Fruit fly (Drosophila melanogaster) whole organism, embryonic: ENCODE measurements around the gene CG4596.

Source experiments
- Blimp-1 ChIP-seq: fragments of 200-800 bp; sonication (Bioruptor generic); optimal IDR thresholded peaks from 3 replicates; lab custom pipeline; 2018; ENCODE audit warnings: missing biosample characterization, missing genetic modification characterization, mild to moderate bottlenecking, moderate library complexity, missing genetic modification reagents
- BtbVII ChIP-seq: fragments of 200-800 bp; sonication (Bioruptor generic); optimal IDR thresholded peaks from 3 replicates; lab custom pipeline; 2017; ENCODE audit warnings: missing biosample characterization, mild to moderate bottlenecking, missing genetic modification characterization
- CG14860 ChIP-seq: fragments of 200-800 bp; sonication (Bioruptor generic); IDR thresholded peaks from 3 replicates; pipeline ENCODE4 v1.3.6; 2022; ENCODE audit warnings: missing biosample characterization, missing genetic modification characterization; ENCODE audit not compliant: partially characterized antibody
- CG15601 ChIP-seq: fragments of 200-800 bp; sonication (Bioruptor generic); optimal IDR thresholded peaks from 3 replicates; lab custom pipeline; 2019; ENCODE audit warnings: missing biosample characterization, mild to moderate bottlenecking, missing genetic modification characterization, moderate library complexity
- CG17612 ChIP-seq: fragments of 200-800 bp; sonication (Bioruptor generic); IDR thresholded peaks from 2 replicates; pipeline ENCODE4 v1.3.6; 2022; ENCODE audit warnings: missing biosample characterization, missing genetic modification characterization
- CG30020 ChIP-seq: fragments of 200-800 bp; optimal IDR thresholded peaks from 2 replicates; lab custom pipeline; 2019; ENCODE audit warnings: missing biosample characterization, mild to moderate bottlenecking, missing genetic modification characterization, moderate library complexity
- CG30403 ChIP-seq: fragments of 200-800 bp; sonication (Bioruptor generic); optimal IDR thresholded peaks from 3 replicates; lab custom pipeline; 2016; ENCODE audit warnings: missing biosample characterization, missing genetic modification characterization
- CG30431 ChIP-seq: fragments of 200-800 bp; sonication (Bioruptor generic); optimal IDR thresholded peaks from 2 replicates; lab custom pipeline; 2017; ENCODE audit warnings: missing biosample characterization, missing genetic modification characterization
- CG31441 ChIP-seq: fragments of 200-800 bp; sonication (Bioruptor generic); IDR thresholded peaks from 2 replicates; pipeline ENCODE4 v1.3.6; 2022; ENCODE audit warnings: missing biosample characterization, missing genetic modification characterization
- CG32767 ChIP-seq: fragments of 200-800 bp; sonication (Bioruptor generic); IDR thresholded peaks from 2 replicates; pipeline ENCODE4 v1.3.6; 2022; ENCODE audit warnings: missing biosample characterization, missing genetic modification characterization
- CG4424 ChIP-seq: fragments of 200-800 bp; sonication (Bioruptor generic); optimal IDR thresholded peaks from 3 replicates; lab custom pipeline; 2016; ENCODE audit warnings: missing biosample characterization, missing genetic modification characterization
- CG6254 ChIP-seq: fragments of 200-800 bp; sonication (Bioruptor generic); optimal IDR thresholded peaks from 3 replicates; lab custom pipeline; 2017; ENCODE audit warnings: mild to moderate bottlenecking, missing biosample characterization, missing genetic modification reagents, missing genetic modification characterization
- CG6854 ChIP-seq: fragments of 200-800 bp; sonication (Bioruptor generic); optimal IDR thresholded peaks from 3 replicates; lab custom pipeline; 2017; ENCODE audit warnings: missing biosample characterization, mild to moderate bottlenecking, missing genetic modification characterization
- CG7786 ChIP-seq: fragments of 200-800 bp; sonication (Bioruptor generic); optimal IDR thresholded peaks from 2 replicates; lab custom pipeline; 2016; ENCODE audit warnings: missing biosample characterization, missing genetic modification characterization
- CG8290 ChIP-seq, 3 experiments: fragments of 200-800 bp; sonication (Bioruptor generic); optimal IDR thresholded peaks; 2 replicates each; lab custom pipeline; 2016 to 2019; ENCODE audit warnings: missing biosample characterization in 3 of 3, missing genetic modification characterization in 3 of 3, mild to moderate bottlenecking in 2 of 3, moderate library complexity in 1 of 3
- Doc3 ChIP-seq: fragments of 200-800 bp; sonication (Bioruptor generic); IDR thresholded peaks from 3 replicates; pipeline ENCODE4 v1.3.6; 2022; ENCODE audit warnings: missing biosample characterization, missing genetic modification characterization; ENCODE audit not compliant: partially characterized antibody
- Dp ChIP-seq: fragments of 200-800 bp; sonication (Bioruptor generic); optimal IDR thresholded peaks from 2 replicates; lab custom pipeline; 2018; ENCODE audit warnings: missing biosample characterization, mild to moderate bottlenecking, missing genetic modification characterization, moderate library complexity
- Drgx ChIP-seq: fragments of 200-800 bp; sonication (Bioruptor generic); IDR thresholded peaks from 2 replicates; pipeline ENCODE4 v1.3.6; 2022; ENCODE audit warnings: missing biosample characterization, missing genetic modification characterization
- HHEX ChIP-seq: fragments of 200-800 bp; sonication (Bioruptor generic); optimal IDR thresholded peaks from 3 replicates; lab custom pipeline; 2017; ENCODE audit warnings: missing biosample characterization, mild to moderate bottlenecking, missing genetic modification characterization, missing genetic modification reagents
- HLH54F ChIP-seq: fragments of 200-800 bp; sonication (Bioruptor generic); optimal IDR thresholded peaks from 3 replicates; lab custom pipeline; 2016; ENCODE audit warnings: missing biosample characterization, missing genetic modification characterization
- Mrtf ChIP-seq: fragments of 200-800 bp; sonication (Bioruptor generic); IDR thresholded peaks from 3 replicates; pipeline ENCODE4 v1.3.6; 2022; ENCODE audit warnings: missing biosample characterization, missing genetic modification characterization
- NC2α ChIP-seq: fragments of 200-800 bp; sonication (Bioruptor generic); optimal IDR thresholded peaks from 2 replicates; lab custom pipeline; 2016; ENCODE audit warnings: missing biosample characterization, missing genetic modification characterization
- NFAT ChIP-seq: fragments of 200-800 bp; sonication (Bioruptor generic); IDR thresholded peaks from 2 replicates; pipeline ENCODE4 v1.3.6; 2022; ENCODE audit warnings: missing biosample characterization, missing genetic modification characterization
- NK7.1 ChIP-seq: fragments of 200-800 bp; sonication (Bioruptor generic); optimal IDR thresholded peaks from 3 replicates; lab custom pipeline; 2016; ENCODE audit warnings: missing biosample characterization, missing genetic modification characterization
- Sry-β ChIP-seq: fragments of 200-800 bp; sonication (Bioruptor generic); optimal IDR thresholded peaks from 2 replicates; lab custom pipeline; 2018; ENCODE audit warnings: missing biosample characterization, mild to moderate bottlenecking, missing genetic modification characterization, moderate library complexity
- Stat92E ChIP-seq, 3 experiments: fragments of >200 bp in 2 of 3; fragments of 200-800 bp in 1 of 3; sonication (Bioruptor generic) in 1 of 3; optimal IDR thresholded peaks; 2 replicates each; lab custom pipeline; 2017 to 2019; ENCODE audit warnings: missing biosample characterization in 3 of 3, missing genetic modification characterization in 3 of 3, mild to moderate bottlenecking in 1 of 3, moderate library complexity in 1 of 3
- cas ChIP-seq: fragments of 200-800 bp; sonication (Bioruptor generic); IDR thresholded peaks from 2 replicates; pipeline ENCODE4 v1.3.6; 2022; ENCODE audit warnings: missing biosample characterization, missing genetic modification characterization
- chn ChIP-seq: fragments of 200-800 bp; sonication (Bioruptor generic); optimal IDR thresholded peaks from 2 replicates; lab custom pipeline; 2016; ENCODE audit warnings: missing biosample characterization, missing genetic modification characterization
- disco-r ChIP-seq: fragments of 200-800 bp; sonication (Bioruptor generic); optimal IDR thresholded peaks from 2 replicates; lab custom pipeline; 2016; ENCODE audit warnings: missing biosample characterization, missing genetic modification characterization
- eyg ChIP-seq: fragments of 200-800 bp; sonication (Bioruptor generic); optimal IDR thresholded peaks from 3 replicates; lab custom pipeline; 2016; ENCODE audit warnings: missing biosample characterization, missing genetic modification characterization
- fu2 ChIP-seq: fragments of 200-800 bp; sonication (Bioruptor generic); optimal IDR thresholded peaks from 2 replicates; lab custom pipeline; 2016; ENCODE audit warnings: missing biosample characterization, missing genetic modification characterization
- gce ChIP-seq: fragments of 200-800 bp; sonication (Bioruptor generic); IDR thresholded peaks from 3 replicates; pipeline ENCODE4 v1.3.6; 2022; ENCODE audit warnings: missing biosample characterization, missing genetic modification characterization
- gcm ChIP-seq: fragments of 200-800 bp; sonication (Bioruptor generic); optimal IDR thresholded peaks from 2 replicates; lab custom pipeline; 2019; ENCODE audit warnings: missing biosample characterization, mild to moderate bottlenecking, missing genetic modification characterization, moderate library complexity
- gsb-n ChIP-seq: fragments of 200-800 bp; sonication (Bioruptor generic); optimal IDR thresholded peaks from 3 replicates; lab custom pipeline; 2018; ENCODE audit warnings: missing biosample characterization, mild to moderate bottlenecking, missing genetic modification characterization
- h ChIP-seq: fragments of >200 bp; optimal IDR thresholded peaks from 2 replicates; lab custom pipeline; 2017
- hb ChIP-seq: fragments of 200-800 bp; sonication (Bioruptor generic); IDR thresholded peaks from 3 replicates; pipeline ENCODE4 v1.3.6; 2022; ENCODE audit warnings: missing biosample characterization, missing genetic modification characterization; ENCODE audit not compliant: partially characterized antibody
- ken ChIP-seq: fragments of 200-800 bp; sonication (Bioruptor generic); IDR thresholded peaks from 3 replicates; pipeline ENCODE4 v1.3.6; 2022; ENCODE audit warnings: missing biosample characterization, missing genetic modification characterization
- lilli ChIP-seq: fragments of 200-800 bp; sonication (Bioruptor generic); optimal IDR thresholded peaks from 3 replicates; lab custom pipeline; 2016; ENCODE audit warnings: missing biosample characterization, missing genetic modification characterization
- odd ChIP-seq: fragments of 200-800 bp; sonication (Bioruptor generic); optimal IDR thresholded peaks from 2 replicates; lab custom pipeline; 2017; ENCODE audit warnings: missing biosample characterization, mild to moderate bottlenecking, missing genetic modification characterization
- pan ChIP-seq, 4 experiments: fragments of >200 bp in 3 of 4; fragments of 200-800 bp in 1 of 4; sonication (Bioruptor generic) in 1 of 4; optimal IDR thresholded peaks in 3 of 4; IDR thresholded peaks in 1 of 4; 2 replicates each; pipeline versions ENCODE4 v1.3.6 to Lab custom; 2017 to 2022; ENCODE audit warnings: missing biosample characterization in 2 of 4, missing genetic modification characterization in 2 of 4, mixed read lengths in 1 of 4
- pb ChIP-seq: fragments of 200-800 bp; sonication (Bioruptor generic); optimal IDR thresholded peaks from 3 replicates; lab custom pipeline; 2016; ENCODE audit warnings: missing biosample characterization, missing genetic modification characterization
- prd ChIP-seq, 3 experiments: fragments of >200 bp in 2 of 3; fragments of 200-800 bp in 1 of 3; sonication (Bioruptor generic) in 1 of 3; optimal IDR thresholded peaks in 2 of 3; IDR thresholded peaks in 1 of 3; 2 replicates in 2 of 3; 3 replicates in 1 of 3; pipeline versions ENCODE4 v1.3.6 to Lab custom; 2017 to 2022; ENCODE audit warnings: missing biosample characterization in 1 of 3, missing genetic modification characterization in 1 of 3
- pros ChIP-seq: fragments of 200-800 bp; sonication (Bioruptor generic); optimal IDR thresholded peaks from 3 replicates; lab custom pipeline; 2019; ENCODE audit warnings: missing biosample characterization, mild to moderate bottlenecking, missing genetic modification characterization, moderate library complexity
- pzg ChIP-seq: fragments of 200-800 bp; sonication (Bioruptor generic); optimal IDR thresholded peaks from 3 replicates; lab custom pipeline; 2018; ENCODE audit warnings: missing biosample characterization, mild to moderate bottlenecking, missing genetic modification characterization, moderate library complexity
- ranshi ChIP-seq: fragments of 200-800 bp; sonication (Bioruptor generic); IDR thresholded peaks from 2 replicates; pipeline ENCODE4 v1.3.6; 2022; ENCODE audit warnings: missing biosample characterization, missing genetic modification characterization
- sim ChIP-seq: fragments of 200-800 bp; sonication (Bioruptor generic); IDR thresholded peaks from 2 replicates; pipeline ENCODE4 v1.3.6; 2022; ENCODE audit warnings: missing biosample characterization, missing genetic modification characterization
- stc ChIP-seq: fragments of 200-800 bp; sonication (Bioruptor generic); IDR thresholded peaks from 2 replicates; pipeline ENCODE4 v1.3.6; 2022; ENCODE audit warnings: missing biosample characterization, missing genetic modification characterization
- tio ChIP-seq: fragments of 200-800 bp; sonication (Bioruptor generic); optimal IDR thresholded peaks from 2 replicates; lab custom pipeline; 2017; ENCODE audit warnings: missing biosample characterization, missing genetic modification characterization, inconsistent platforms
- wdn ChIP-seq: fragments of 200-800 bp; sonication (Bioruptor generic); IDR thresholded peaks from 2 replicates; pipeline ENCODE4 v1.3.6; 2022; ENCODE audit warnings: missing biosample characterization, missing genetic modification characterization
- yki ChIP-seq: fragments of >200 bp; optimal IDR thresholded peaks from 3 replicates; lab custom pipeline; 2018

Gene CG4596

dm6 chr3R:10852232-10852774 lies 20.5 kb upstream of the CG4596 start, which contains the start of gene CG4565 (continued):
- 0 out of 3 replicates have a peak, but pooled peaks have one; percentile 19 for TF ChIP-seq hb
- TF ChIP-seq gsb-n = no peak
- TF ChIP-seq Blimp-1 (GFP tag; lab: Kevin White, UChicago) = no peak
- TF ChIP-seq NFAT = no peak
- no peak for TF ChIP-seq CG6254 (GFP tag; lab: Kevin White, UChicago)
- TF ChIP-seq pzg = peak; percentile 45
- TF ChIP-seq lilli (GFP tag; lab: Kevin White, UChicago) = no peak
- TF ChIP-seq Dp (GFP tag; lab: Kevin White, UChicago) = peak; percentile 57
- TF ChIP-seq sim (GFP tag; lab: Robert Waterston, UW) = no peak
- TF ChIP-seq CG30403 = no peak
- peak; percentile 17 for TF ChIP-seq gcm (GFP tag; lab: Kevin White, UChicago)
- no peak for TF ChIP-seq CG30020
- no peak for TF ChIP-seq CG7786
- TF ChIP-seq prd (optimal IDR thresholded peaks at IDR 0.05; lab: Kevin White, UChicago) = no peak
- no peak for TF ChIP-seq prd (GFP tag; IDR thresholded peaks at IDR 0.05; lab: Robert Waterston, UW)
- no peak; the same call in 2 of the 3 replicates for TF ChIP-seq Doc3 (GFP tag; lab: Robert Waterston, UW)
- no peak for TF ChIP-seq CG32767 (GFP tag; lab: Robert Waterston, UW)
- peak; percentile 13 for TF ChIP-seq pros
- no peak for TF ChIP-seq CG15601 (tag; lab: Kevin White, UChicago)
- TF ChIP-seq BtbVII (GFP tag; lab: Kevin White, UChicago) = no peak
- no peak for TF ChIP-seq CG17612 (GFP tag; lab: Robert Waterston, UW)
- TF ChIP-seq odd (GFP tag; lab: Kevin White, UChicago) = no peak
- no peak for TF ChIP-seq Sry-β (GFP tag; lab: Kevin White, UChicago)
- TF ChIP-seq yki (lab: Kevin White, UChicago) = no peak
- no peak for TF ChIP-seq pan (optimal IDR thresholded peaks at IDR 0.05; lab: Kevin White, UChicago)
- no peak for TF ChIP-seq pan (GFP tag; optimal IDR thresholded peaks at IDR 0.05 in 1 of 2, IDR thresholded peaks at IDR 0.05 in 1 of 2)
- no peak for TF ChIP-seq NC2α (GFP tag; lab: Kevin White, UChicago)
- TF ChIP-seq HLH54F (GFP tag; lab: Kevin White, UChicago) = no peak
- TF ChIP-seq ken (GFP tag; lab: Robert Waterston, UW) = no peak
- TF ChIP-seq CG31441 (GFP tag; lab: Robert Waterston, UW) = no peak
- no peak for TF ChIP-seq CG6854 (GFP tag; lab: Kevin White, UChicago)
- no peak for TF ChIP-seq disco-r (GFP tag; lab: Kevin White, UChicago)
- TF ChIP-seq stc (GFP tag; lab: Robert Waterston, UW) = no peak
- no peak for TF ChIP-seq gce (GFP tag; lab: Robert Waterston, UW)
- peak; percentile 20 for TF ChIP-seq CG8290 (GFP tag; optimal IDR thresholded peaks at IDR 0.05; lab: Kevin White, UChicago)
- no peak for TF ChIP-seq CG8290 (tag; optimal IDR thresholded peaks at IDR 0.05; lab: Kevin White, UChicago)
- no peak for TF ChIP-seq eyg (GFP tag; lab: Kevin White, UChicago)
- TF ChIP-seq h (lab: Kevin White, UChicago) = no peak
- TF ChIP-seq cas (GFP tag; lab: Robert Waterston, UW) = no peak
- no peak for TF ChIP-seq NK7.1
- TF ChIP-seq Drgx = no peak
- no peak for TF ChIP-seq CG30431 (GFP tag; lab: Kevin White, UChicago)
- no peak for TF ChIP-seq HHEX (GFP tag; lab: Kevin White, UChicago)
- peak; percentile 47; the same call in 1 of the 3 replicates for TF ChIP-seq CG14860 (GFP tag; lab: Robert Waterston, UW)
- no peak for TF ChIP-seq tio (GFP tag; lab: Kevin White, UChicago)
- no peak for TF ChIP-seq pb
- no peak for TF ChIP-seq chn (GFP tag; lab: Kevin White, UChicago)
- no peak for TF ChIP-seq Mrtf (GFP tag; lab: Robert Waterston, UW)
- TF ChIP-seq ranshi (GFP tag; lab: Robert Waterston, UW) = no peak
- TF ChIP-seq wdn (GFP tag; lab: Robert Waterston, UW) = no peak
- TF ChIP-seq Stat92E (GFP tag; optimal IDR thresholded peaks at IDR 0.05; lab: Kevin White, UChicago) = peak in 1 of 3 experiments; percentile 36
- no peak for TF ChIP-seq CG4424 (GFP tag; lab: Kevin White, UChicago)
- no peak for TF ChIP-seq fu2 (GFP tag; lab: Kevin White, UChicago)
